Worm (Caenorhabditis elegans) whole organism, L2 larva: Measurements from ENCODE around the gene wdfy-2.

Experiments
- C34F6.9 ChIP-seq: fragments of 150-350 bp; optimal IDR thresholded peaks from 2 replicates; lab custom pipeline; 2014; ENCODE audit warnings: missing biosample characterization, missing genetic modification characterization
- R02D3.7 ChIP-seq: fragments of 150-350 bp; optimal IDR thresholded peaks from 2 replicates; lab custom pipeline; 2014; ENCODE audit warnings: missing biosample characterization, missing genetic modification characterization
- Y55F3AM.14 ChIP-seq: fragments of 200-800 bp; sonication (Bioruptor generic); optimal IDR thresholded peaks from 2 replicates; lab custom pipeline; 2018; ENCODE audit warnings: mild to moderate bottlenecking, missing genetic modification characterization, missing compliant biosample characterization
- alr-1 ChIP-seq: fragments of 150-350 bp; optimal IDR thresholded peaks from 2 replicates; lab custom pipeline; 2014; ENCODE audit warnings: missing biosample characterization, missing genetic modification characterization
- aly-2 ChIP-seq: fragments of 150-350 bp; optimal IDR thresholded peaks from 2 replicates; lab custom pipeline; 2014; ENCODE audit warnings: missing biosample characterization, missing genetic modification characterization
- ama-1 ChIP-seq: fragments of 150-350 bp; optimal IDR thresholded peaks from 2 replicates; lab custom pipeline; 2018; ENCODE audit warnings: inconsistent platforms
- blmp-1 ChIP-seq: sonication (generic microtip); optimal IDR thresholded peaks from 2 replicates; lab custom pipeline; 2017; ENCODE audit warnings: missing genetic modification characterization, mild to moderate bottlenecking, missing compliant biosample characterization, antibody characterized with exemption, moderate library complexity; ENCODE audit not compliant: insufficient read depth
- ceh-16 ChIP-seq: fragments of 150-350 bp; optimal IDR thresholded peaks from 2 replicates; lab custom pipeline; 2014; ENCODE audit warnings: missing biosample characterization, missing genetic modification characterization
- ceh-82 ChIP-seq: fragments of 150-350 bp; optimal IDR thresholded peaks from 2 replicates; lab custom pipeline; 2014; ENCODE audit warnings: missing biosample characterization, missing genetic modification characterization
- crh-2 ChIP-seq: sonication (generic microtip); optimal IDR thresholded peaks from 2 replicates; lab custom pipeline; 2017; ENCODE audit warnings: missing biosample characterization, missing genetic modification characterization
- egl-27 ChIP-seq: sonication (generic microtip); optimal IDR thresholded peaks from 3 replicates; lab custom pipeline; 2017; ENCODE audit warnings: missing biosample characterization, missing genetic modification reagents, missing genetic modification characterization
- elt-3 ChIP-seq: sonication (generic microtip); optimal IDR thresholded peaks from 2 replicates; lab custom pipeline; 2017; ENCODE audit warnings: missing biosample characterization, missing genetic modification characterization
- fos-1 ChIP-seq: fragments of 150-350 bp; optimal IDR thresholded peaks from 2 replicates; lab custom pipeline; 2014; ENCODE audit warnings: missing biosample characterization, missing genetic modification characterization
- gmeb-1 ChIP-seq: fragments of 150-350 bp; optimal IDR thresholded peaks from 2 replicates; lab custom pipeline; 2014; ENCODE audit warnings: missing biosample characterization, missing genetic modification characterization
- lin-11 ChIP-seq: fragments of 150-350 bp; sonication (generic microtip); optimal IDR thresholded peaks from 2 replicates; lab custom pipeline; 2014; ENCODE audit warnings: missing biosample characterization, missing genetic modification characterization, inconsistent platforms, mixed read lengths
- lin-13 ChIP-seq: fragments of 150-350 bp; optimal IDR thresholded peaks from 2 replicates; lab custom pipeline; 2014; ENCODE audit warnings: missing biosample characterization, missing genetic modification reagents, missing genetic modification characterization
- lsy-2 ChIP-seq, 2 experiments: fragments of 150-350 bp in 1 of 2; sonication (generic microtip) in 1 of 2; optimal IDR thresholded peaks; 2 replicates each; lab custom pipeline; 2014 to 2017; ENCODE audit warnings: missing biosample characterization in 2 of 2, missing genetic modification characterization in 2 of 2
- mab-5 ChIP-seq: fragments of 150-350 bp; optimal IDR thresholded peaks from 2 replicates; lab custom pipeline; 2014; ENCODE audit warnings: missing biosample characterization, missing genetic modification characterization
- mbf-1 ChIP-seq: sonication (generic microtip); optimal IDR thresholded peaks from 2 replicates; lab custom pipeline; 2017; ENCODE audit warnings: missing biosample characterization, missing genetic modification characterization
- mdl-1 ChIP-seq, 2 experiments: fragments of 150-350 bp in 1 of 2; sonication (generic microtip) in 1 of 2; optimal IDR thresholded peaks; 2 replicates each; lab custom pipeline; 2017; ENCODE audit warnings: missing biosample characterization in 2 of 2, missing genetic modification characterization in 2 of 2
- nhr-10 ChIP-seq: sonication (generic microtip); optimal IDR thresholded peaks from 2 replicates; lab custom pipeline; 2017; ENCODE audit warnings: missing biosample characterization, missing genetic modification characterization
- nhr-11 ChIP-seq: fragments of 150-350 bp; optimal IDR thresholded peaks from 2 replicates; lab custom pipeline; 2014; ENCODE audit warnings: missing biosample characterization, missing genetic modification characterization
- nhr-12 ChIP-seq: fragments of 150-350 bp; optimal IDR thresholded peaks from 2 replicates; lab custom pipeline; 2014; ENCODE audit warnings: missing biosample characterization, missing genetic modification characterization
- nhr-129 ChIP-seq: fragments of 150-350 bp; optimal IDR thresholded peaks from 2 replicates; lab custom pipeline; 2014; ENCODE audit warnings: missing biosample characterization, missing genetic modification characterization
- nhr-21 ChIP-seq: fragments of 150-350 bp; optimal IDR thresholded peaks from 2 replicates; lab custom pipeline; 2014; ENCODE audit warnings: missing biosample characterization, missing genetic modification characterization
- nhr-23 ChIP-seq: fragments of 150-350 bp; optimal IDR thresholded peaks from 2 replicates; lab custom pipeline; 2014; ENCODE audit warnings: missing biosample characterization, missing genetic modification reagents, missing genetic modification characterization
- nhr-237 ChIP-seq: fragments of 150-350 bp; optimal IDR thresholded peaks from 2 replicates; lab custom pipeline; 2014; ENCODE audit warnings: missing biosample characterization, missing genetic modification characterization
- nhr-6 ChIP-seq: fragments of 150-350 bp; optimal IDR thresholded peaks from 2 replicates; lab custom pipeline; 2014; ENCODE audit warnings: missing biosample characterization, missing genetic modification characterization
- nhr-77 ChIP-seq: fragments of 150-350 bp; optimal IDR thresholded peaks from 2 replicates; lab custom pipeline; 2014; ENCODE audit warnings: missing biosample characterization, missing genetic modification characterization
- peb-1 ChIP-seq: fragments of 150-350 bp; optimal IDR thresholded peaks from 2 replicates; lab custom pipeline; 2014; ENCODE audit warnings: missing biosample characterization, missing genetic modification characterization
- sem-4 ChIP-seq: fragments of 150-350 bp; optimal IDR thresholded peaks from 2 replicates; lab custom pipeline; 2014; ENCODE audit warnings: missing biosample characterization, missing genetic modification reagents, missing genetic modification characterization
- skn-1 ChIP-seq: sonication (generic microtip); optimal IDR thresholded peaks from 2 replicates; lab custom pipeline; 2017; ENCODE audit warnings: missing biosample characterization, missing genetic modification characterization
- sma-3 ChIP-seq: sonication (generic microtip); optimal IDR thresholded peaks from 2 replicates; lab custom pipeline; 2016; ENCODE audit warnings: missing genetic modification reagents, missing genetic modification characterization, missing compliant biosample characterization
- sma-9 ChIP-seq, 2 experiments: fragments of 150-350 bp in 1 of 2; sonication (generic microtip) in 1 of 2; optimal IDR thresholded peaks; 2 replicates each; lab custom pipeline; 2014 to 2016; ENCODE audit warnings: missing genetic modification characterization in 2 of 2, mild to moderate bottlenecking in 1 of 2, missing biosample characterization in 1 of 2, missing compliant biosample characterization in 1 of 2, missing genetic modification reagents in 1 of 2, moderate library complexity in 1 of 2
- snpc-4 ChIP-seq: fragments of 150-350 bp; optimal IDR thresholded peaks from 2 replicates; lab custom pipeline; 2014; ENCODE audit warnings: missing biosample characterization, missing genetic modification characterization
- unc-39 ChIP-seq: fragments of 150-350 bp; optimal IDR thresholded peaks from 2 replicates; lab custom pipeline; 2014; ENCODE audit warnings: missing biosample characterization, missing genetic modification characterization
- unc-55 ChIP-seq: fragments of 150-350 bp; sonication (generic microtip); optimal IDR thresholded peaks from 3 replicates; lab custom pipeline; 2014; ENCODE audit warnings: missing biosample characterization, missing genetic modification reagents, missing genetic modification characterization
- unc-62 ChIP-seq: fragments of 150-350 bp; optimal IDR thresholded peaks from 2 replicates; lab custom pipeline; 2014; ENCODE audit warnings: missing biosample characterization, missing genetic modification reagents, missing genetic modification characterization
- zag-1 ChIP-seq: fragments of 150-350 bp; optimal IDR thresholded peaks from 2 replicates; lab custom pipeline; 2014; ENCODE audit warnings: missing biosample characterization, missing genetic modification characterization
- ztf-1 ChIP-seq: fragments of 200-800 bp; sonication (Bioruptor generic); conservative IDR thresholded peaks from 2 replicates; pipeline ENCODE4 v1.3.6; 2022; ENCODE audit warnings: missing genetic modification characterization, missing compliant biosample characterization
- ztf-4 ChIP-seq: fragments of 150-350 bp; optimal IDR thresholded peaks from 2 replicates; lab custom pipeline; 2014; ENCODE audit warnings: missing biosample characterization, missing genetic modification characterization

The wdfy-2 gene

ce11 chrII:9319058-9319915, at the start of gene wdfy-2, which contains the start of gene csa-1:
Gene wdfy-2 (plus strand): TSS chrII:9319865.
Gene csa-1 (minus strand): TSS chrII:9319726.
- TF ChIP-seq zag-1: no peak
- TF ChIP-seq nhr-23 (tag; lab: Kevin White, UChicago): no peak
- TF ChIP-seq gmeb-1 (tag; lab: Kevin White, UChicago): peak; percentile 27
- peak; percentile 20 for TF ChIP-seq unc-55 (GFP tag; lab: Kevin White, UChicago)
- peak; percentile 47 for TF ChIP-seq fos-1 (tag; lab: Kevin White, UChicago)
- peak; percentile 41 for TF ChIP-seq C34F6.9 (tag; lab: Kevin White, UChicago)

- TF ChIP-seq skn-1 (tag; lab: Kevin White, UChicago) (no peak), R02D3.7 (no peak), nhr-11 (tag; lab: Kevin White, UChicago) (no peak), blmp-1 (tag; lab: Kevin White, UChicago) (no peak), mbf-1 (tag; lab: Kevin White, UChicago) (no peak), mab-5 (tag; lab: Kevin White, UChicago) (no peak)
Measured at ce11 chrII:9271285-9271684, 48.4 kb upstream of the wdfy-2 start.

ce11 chrII:9272942-9273341, 46.7 kb upstream of the wdfy-2 start, which contains the start of gene C01G6.4:
Gene C01G6.4 (minus strand): TSS chrII:9273042.
- TF ChIP-seq lsy-2 (tag; optimal IDR thresholded peaks at IDR 0.05; lab: Kevin White, UChicago) (no peak), nhr-21 (tag; lab: Kevin White, UChicago) (no peak), unc-62 (GFP tag; lab: Kevin White, UChicago) (no peak), alr-1 (tag; lab: Kevin White, UChicago) (no peak), sma-3 (GFP tag; lab: Kevin White, UChicago) (no peak), fos-1 (tag; lab: Kevin White, UChicago) (no peak), zag-1 (no peak), mdl-1 (tag; optimal IDR thresholded peaks at IDR 0.05; lab: Kevin White, UChicago) (no peak), ztf-1 (GFP tag; lab: Robert Waterston, UW) (no peak), ztf-4 (tag; lab: Kevin White, UChicago) (no peak), skn-1 (tag; lab: Kevin White, UChicago) (no peak), unc-55 (GFP tag; lab: Kevin White, UChicago) (no peak)
- TF ChIP-seq, all 48 proteins: peak for 0

ce11 chrII:9273984-9274383, 45.7 kb upstream of the wdfy-2 start:
- TF ChIP-seq lin-11 (tag; lab: Kevin White, UChicago) (peak; percentile 62), nhr-129 (peak; percentile 89), sma-3 (GFP tag; lab: Kevin White, UChicago) (peak; percentile 77), ceh-82 (tag; lab: Kevin White, UChicago) (no peak), aly-2 (no peak), ama-1 (lab: Kevin White, UChicago) (peak; percentile 82), gmeb-1 (tag; lab: Kevin White, UChicago) (peak; percentile 73), ztf-4 (tag; lab: Kevin White, UChicago) (peak; percentile 73), egl-27 (tag; lab: Kevin White, UChicago) (peak; percentile 79), skn-1 (tag; lab: Kevin White, UChicago) (no peak), Y55F3AM.14 (GFP tag; lab: Kevin White, UChicago) (peak; percentile 6), crh-2 (tag; lab: Kevin White, UChicago) (peak; percentile 92), fos-1 (tag; lab: Kevin White, UChicago) (peak; percentile 95), unc-39 (tag; lab: Kevin White, UChicago) (no peak), peb-1 (tag; lab: Kevin White, UChicago) (no peak), elt-3 (tag; lab: Kevin White, UChicago) (no peak), sma-9 (GFP tag; optimal IDR thresholded peaks at IDR 0.05; lab: Kevin White, UChicago) (peak; percentile 90), sma-9 (tag; optimal IDR thresholded peaks at IDR 0.05; lab: Kevin White, UChicago) (no peak), mab-5 (tag; lab: Kevin White, UChicago) (peak; percentile 83), nhr-12 (tag; lab: Kevin White, UChicago) (no peak), lin-13 (GFP tag; lab: Kevin White, UChicago) (peak; percentile 63), sem-4 (tag; lab: Kevin White, UChicago) (peak; percentile 7), nhr-77 (tag; lab: Kevin White, UChicago) (no peak), ceh-16 (no peak), mdl-1 (tag; optimal IDR thresholded peaks at IDR 0.05; lab: Kevin White, UChicago) (peak; percentile 67 to 89), mbf-1 (tag; lab: Kevin White, UChicago) (no peak), alr-1 (tag; lab: Kevin White, UChicago) (no peak), unc-55 (GFP tag; lab: Kevin White, UChicago) (peak; percentile 74), nhr-23 (tag; lab: Kevin White, UChicago) (no peak), ztf-1 (GFP tag; lab: Robert Waterston, UW) (no peak), nhr-10 (tag; lab: Kevin White, UChicago) (no peak), snpc-4 (tag; lab: Kevin White, UChicago) (peak; percentile 66), R02D3.7 (no peak), lsy-2 (tag; optimal IDR thresholded peaks at IDR 0.05; lab: Kevin White, UChicago) (peak; percentile 63 to 90), C34F6.9 (tag; lab: Kevin White, UChicago) (peak; percentile 92), nhr-11 (tag; lab: Kevin White, UChicago) (no peak), zag-1 (peak; percentile 76), nhr-237 (tag; lab: Kevin White, UChicago) (no peak), nhr-6 (tag; lab: Kevin White, UChicago) (peak; percentile 81), unc-62 (GFP tag; lab: Kevin White, UChicago) (no peak), blmp-1 (tag; lab: Kevin White, UChicago) (peak; percentile 62)
